Worm (Caenorhabditis elegans): Measurements from ENCODE around the gene lite-1.

The lite-1 gene

DNA sequence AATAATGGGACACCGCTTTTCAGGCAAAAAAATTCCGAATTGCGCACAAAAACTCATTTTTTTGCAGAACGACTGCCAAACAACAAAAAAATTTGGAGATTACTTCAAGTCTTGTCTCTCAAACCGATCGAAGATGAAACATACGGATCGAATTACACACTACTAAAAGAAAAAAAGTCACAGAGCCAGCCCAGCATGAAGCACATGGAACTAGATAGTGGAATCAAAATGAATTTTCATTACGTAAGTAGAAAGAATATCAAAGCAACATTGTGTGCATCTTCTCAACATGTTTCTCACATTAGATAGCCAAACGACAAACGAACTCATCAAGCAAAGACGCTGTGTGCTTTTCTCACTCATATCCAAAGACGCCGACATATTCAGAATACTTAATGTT is 9.5 kb downstream of the lite-1 start:
- TF ChIP-seq hlh-30 (tag; optimal IDR thresholded peaks at IDR 0.05; ENCODE audit: insufficient read depth) (no peak), ces-1 (GFP tag; optimal IDR thresholded peaks at IDR 0.05) (no peak), nhr-42 (GFP tag; IDR thresholded peaks at IDR 0.05) (no peak), F26F4.8 (GFP tag; conservative IDR thresholded peaks at IDR 0.05) (no peak), snpc-4 (tag; optimal IDR thresholded peaks at IDR 0.05) (no peak), F37D6.2 (tag; optimal IDR thresholded peaks at IDR 0.05) (no peak), nhr-10 (tag; optimal IDR thresholded peaks at IDR 0.05) (no peak), unc-62 (GFP tag; optimal IDR thresholded peaks at IDR 0.05 in 1 of 2) (no peak), unc-62 (tag; optimal IDR thresholded peaks at IDR 0.05) (no peak), tra-1 (GFP tag; IDR thresholded peaks at IDR 0.05) (no peak), lin-38 (GFP tag; IDR thresholded peaks at IDR 0.05) (no peak), fkh-10 (GFP tag; optimal IDR thresholded peaks at IDR 0.05) (no peak), hmg-1.1 (GFP tag; IDR thresholded peaks at IDR 0.05) (no peak), hlh-11 (tag; optimal IDR thresholded peaks at IDR 0.05) (no peak), lim-7 (GFP tag; IDR thresholded peaks at IDR 0.05) (no peak)

DNA sequence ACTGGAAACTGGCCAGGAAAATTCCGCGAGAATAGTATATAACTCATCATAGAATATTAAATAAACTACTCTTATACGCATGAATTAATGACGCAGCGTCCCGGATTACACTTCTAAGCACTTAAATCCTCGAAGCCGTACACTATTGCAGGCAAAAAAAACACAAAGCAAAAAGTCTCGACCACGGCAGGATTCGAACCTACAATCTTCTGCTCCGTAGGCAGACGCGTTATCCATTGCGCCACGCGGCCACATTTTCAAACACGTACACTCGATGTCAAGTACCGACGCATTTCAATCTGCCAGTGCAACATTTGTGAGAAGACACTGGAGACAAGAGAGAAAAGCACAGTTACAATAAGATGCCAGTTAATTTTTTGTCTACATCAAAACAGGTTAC is 10.7 kb downstream of the lite-1 start:
- TF ChIP-seq nhr-25 (tag; optimal IDR thresholded peaks at IDR 0.05; ENCODE audit: borderline replicate concordance, insufficient read depth): peak; percentile 24
- TF ChIP-seq mep-1 (tag; optimal IDR thresholded peaks at IDR 0.05): peak; percentile 71
- TF ChIP-seq duxl-1 (tag; optimal IDR thresholded peaks at IDR 0.05; ENCODE audit: poor library complexity): peak; percentile 68
- peak; percentile 31 for TF ChIP-seq dve-1 (tag; optimal IDR thresholded peaks at IDR 0.05; ENCODE audit: insufficient read depth)
- TF ChIP-seq Y105C5A.15 (GFP tag; IDR thresholded peaks at IDR 0.05): peak; percentile 57; the same call in 1 of the 2 replicates
- peak; percentile 47 for TF ChIP-seq spr-3 (GFP tag; optimal IDR thresholded peaks at IDR 0.05)
- no peak for TF ChIP-seq lin-39 (tag; optimal IDR thresholded peaks at IDR 0.05)
- TF ChIP-seq pha-4 (GFP tag; IDR thresholded peaks at IDR 0.05): no peak; the same call in 1 of the 2 replicates
- TF ChIP-seq pha-4 (tag; optimal IDR thresholded peaks at IDR 0.05): no peak
- peak; percentile 74; the same call in 1 of the 2 replicates for TF ChIP-seq daf-19 (GFP tag; conservative IDR thresholded peaks at IDR 0.05)
- TF ChIP-seq saeg-2 (GFP tag; IDR thresholded peaks at IDR 0.05): 0 out of 2 replicates have a peak, but pooled peaks have one; percentile 12
- peak; percentile 26 for TF ChIP-seq spr-1 (tag; optimal IDR thresholded peaks at IDR 0.05)
- TF ChIP-seq Y5F2A.4 (GFP tag; optimal IDR thresholded peaks at IDR 0.05): no peak
- TF ChIP-seq vab-7 (GFP tag; IDR thresholded peaks at IDR 0.05): peak; percentile 89
- TF ChIP-seq nhr-41 (GFP tag; IDR thresholded peaks at IDR 0.05): peak; percentile 74; the same call in 1 of the 2 replicates
- no peak for TF ChIP-seq lin-29 (GFP tag; IDR thresholded peaks at IDR 0.05)
- peak; percentile 56 for TF ChIP-seq madf-9 (GFP tag; conservative IDR thresholded peaks at IDR 0.05)
- TF ChIP-seq ceh-20 (GFP tag; IDR thresholded peaks at IDR 0.05): peak; percentile 57; the same call in 1 of the 2 replicates
- TF ChIP-seq zfp-2 (tag; optimal IDR thresholded peaks at IDR 0.05): peak; percentile 17
- TF ChIP-seq madf-5 (GFP tag; IDR thresholded peaks at IDR 0.05): 0 out of 4 replicates have a peak, but pooled peaks have one; percentile 26 to 71
- peak; percentile 75 for TF ChIP-seq T26A8.4 (GFP tag; IDR thresholded peaks at IDR 0.05)
- peak; percentile 73 for TF ChIP-seq hmg-1.1 (GFP tag; IDR thresholded peaks at IDR 0.05)
- peak; percentile 34; the same call in 1 of the 2 replicates for TF ChIP-seq lin-1 (GFP tag; IDR thresholded peaks at IDR 0.05)
- TF ChIP-seq ceh-44 (GFP tag; IDR thresholded peaks at IDR 0.05): peak; percentile 76; the same call in 1 of the 2 replicates
- peak; percentile 80 for TF ChIP-seq mes-2 (tag; optimal IDR thresholded peaks at IDR 0.05; ENCODE audit: poor library complexity, severe bottlenecking)
- no peak for TF ChIP-seq mxl-2 (GFP tag; conservative IDR thresholded peaks at IDR 0.05)
- peak; percentile 62; the same call in 1 of the 2 replicates for TF ChIP-seq F44E2.7 (GFP tag; IDR thresholded peaks at IDR 0.05)
- TF ChIP-seq attf-4 (tag; optimal IDR thresholded peaks at IDR 0.05): no peak
- peak; percentile 27 to 57 for TF ChIP-seq hif-1 (tag; optimal IDR thresholded peaks at IDR 0.05)
- TF ChIP-seq mdt-29 (GFP tag; IDR thresholded peaks at IDR 0.05): peak; percentile 63; the same call in 1 of the 2 replicates
- peak; percentile 38 for TF ChIP-seq unc-130 (GFP tag; optimal IDR thresholded peaks at IDR 0.05)
- TF ChIP-seq Y48G9A.11 (GFP tag; IDR thresholded peaks at IDR 0.05): peak; percentile 61; the same call in 1 of the 2 replicates
- TF ChIP-seq F49E8.2 (tag; optimal IDR thresholded peaks at IDR 0.05; ENCODE audit: borderline replicate concordance): peak; percentile 3
- no peak for TF ChIP-seq ztf-7 (tag; optimal IDR thresholded peaks at IDR 0.05)
- peak; percentile 38 for TF ChIP-seq T20F7.1 (GFP tag; optimal IDR thresholded peaks at IDR 0.05)

Measured in whole organism, L4 larva.